Worm (Caenorhabditis elegans) whole organism, L3 larva: ENCODE measurements around the gene srg-33.
A peak's percentile ranks its signal among the peaks of the same experiment; 100 is the strongest.

Experiments used
- R02D3.7 ChIP-seq: fragments of 150-350 bp; optimal IDR thresholded peaks from 2 replicates; lab custom pipeline; 2014; ENCODE audit warnings: missing biosample characterization, missing genetic modification characterization
- ZK546.5 ChIP-seq: sonication (generic microtip); optimal IDR thresholded peaks from 2 replicates; lab custom pipeline; 2017; ENCODE audit warnings: missing biosample characterization, missing genetic modification characterization
- aly-2 ChIP-seq: fragments of 150-350 bp; optimal IDR thresholded peaks from 2 replicates; lab custom pipeline; 2014; ENCODE audit warnings: missing biosample characterization, missing genetic modification characterization
- ama-1 ChIP-seq: fragments of 150-350 bp; optimal IDR thresholded peaks from 2 replicates; lab custom pipeline; 2018
- ceh-16 ChIP-seq: sonication (generic microtip); optimal IDR thresholded peaks from 2 replicates; lab custom pipeline; 2017; ENCODE audit warnings: missing biosample characterization, missing genetic modification characterization
- ceh-28 ChIP-seq: fragments of 150-350 bp; optimal IDR thresholded peaks from 2 replicates; lab custom pipeline; 2014; ENCODE audit warnings: missing biosample characterization, missing genetic modification reagents, missing genetic modification characterization
- ceh-9 ChIP-seq: sonication (generic microtip); optimal IDR thresholded peaks from 2 replicates; lab custom pipeline; 2018; ENCODE audit warnings: missing biosample characterization, missing genetic modification characterization
- daf-12 ChIP-seq: fragments of 150-350 bp; optimal IDR thresholded peaks from 2 replicates; lab custom pipeline; 2014; ENCODE audit warnings: missing biosample characterization, missing genetic modification reagents, missing genetic modification characterization
- egl-27 ChIP-seq: sonication (generic microtip); optimal IDR thresholded peaks from 4 replicates; lab custom pipeline; 2017; ENCODE audit warnings: missing biosample characterization, missing genetic modification reagents, missing genetic modification characterization
- egl-5 ChIP-seq: fragments of 150-350 bp; optimal IDR thresholded peaks from 2 replicates; lab custom pipeline; 2017; ENCODE audit warnings: missing biosample characterization, missing genetic modification reagents, missing genetic modification characterization, inconsistent platforms
- elt-1 ChIP-seq: fragments of 150-350 bp; optimal IDR thresholded peaks from 2 replicates; lab custom pipeline; 2014; ENCODE audit warnings: missing biosample characterization, missing genetic modification characterization
- elt-2 ChIP-seq: sonication (generic microtip); optimal IDR thresholded peaks from 2 replicates; lab custom pipeline; 2016; ENCODE audit warnings: missing genetic modification reagents, mild to moderate bottlenecking, missing genetic modification characterization, missing compliant biosample characterization
- elt-3 ChIP-seq, 3 experiments: fragments of 150-350 bp in 1 of 3; sonication (generic microtip) in 2 of 3; optimal IDR thresholded peaks; 2 replicates in 2 of 3; 4 replicates in 1 of 3; lab custom pipeline; 2014 to 2017; ENCODE audit warnings: missing biosample characterization in 3 of 3, missing genetic modification characterization in 3 of 3
- eor-1 ChIP-seq, 2 experiments: fragments of 150-350 bp; optimal IDR thresholded peaks; 2 replicates each; lab custom pipeline; 2014 to 2018; ENCODE audit warnings: missing biosample characterization in 2 of 2, missing genetic modification characterization in 2 of 2
- fkh-10 ChIP-seq: sonication (generic microtip); optimal IDR thresholded peaks from 2 replicates; lab custom pipeline; 2017; ENCODE audit warnings: missing biosample characterization, missing genetic modification reagents, missing genetic modification characterization
- fkh-2 ChIP-seq: fragments of 150-350 bp; optimal IDR thresholded peaks from 2 replicates; lab custom pipeline; 2014; ENCODE audit warnings: missing biosample characterization, missing genetic modification reagents, missing genetic modification characterization
- fos-1 ChIP-seq: fragments of 150-350 bp; optimal IDR thresholded peaks from 2 replicates; lab custom pipeline; 2014; ENCODE audit warnings: missing biosample characterization, missing genetic modification characterization
- jun-1 ChIP-seq: fragments of 150-350 bp; optimal IDR thresholded peaks from 2 replicates; lab custom pipeline; 2014; ENCODE audit warnings: missing biosample characterization, missing genetic modification reagents, missing genetic modification characterization
- lin-39 ChIP-seq: fragments of 150-350 bp; optimal IDR thresholded peaks from 2 replicates; lab custom pipeline; 2018; ENCODE audit warnings: missing biosample characterization, missing genetic modification reagents, missing genetic modification characterization
- mdl-1 ChIP-seq: fragments of 150-350 bp; optimal IDR thresholded peaks from 2 replicates; lab custom pipeline; 2014; ENCODE audit warnings: missing biosample characterization, missing genetic modification characterization
- mml-1 ChIP-seq: fragments of 150-350 bp; sonication (generic microtip); optimal IDR thresholded peaks from 3 replicates; lab custom pipeline; 2014; ENCODE audit warnings: missing biosample characterization, missing genetic modification characterization
- nfya-1 ChIP-seq: sonication (generic microtip); optimal IDR thresholded peaks from 2 replicates; lab custom pipeline; 2017; ENCODE audit warnings: missing genetic modification characterization, mild to moderate bottlenecking, missing compliant biosample characterization, antibody characterized with exemption, moderate library complexity; ENCODE audit not compliant: insufficient read depth
- nhr-11 ChIP-seq: fragments of 150-350 bp; optimal IDR thresholded peaks from 2 replicates; lab custom pipeline; 2014; ENCODE audit warnings: missing biosample characterization, missing genetic modification characterization
- nhr-23 ChIP-seq: fragments of 150-350 bp; optimal IDR thresholded peaks from 2 replicates; lab custom pipeline; 2014; ENCODE audit warnings: missing biosample characterization, missing genetic modification reagents, missing genetic modification characterization
- nhr-237 ChIP-seq: fragments of 150-350 bp; optimal IDR thresholded peaks from 2 replicates; lab custom pipeline; 2014; ENCODE audit warnings: missing biosample characterization, missing genetic modification characterization
- nhr-25 ChIP-seq: sonication (generic microtip); optimal IDR thresholded peaks from 2 replicates; lab custom pipeline; 2017; ENCODE audit warnings: missing biosample characterization, missing genetic modification characterization
- nhr-28 ChIP-seq: fragments of 150-350 bp; optimal IDR thresholded peaks from 2 replicates; lab custom pipeline; 2014; ENCODE audit warnings: missing biosample characterization, missing genetic modification characterization
- nhr-43 ChIP-seq: sonication (generic microtip); optimal IDR thresholded peaks from 2 replicates; lab custom pipeline; 2016; ENCODE audit warnings: mild to moderate bottlenecking, missing genetic modification characterization, missing compliant biosample characterization; ENCODE audit not compliant: poor library complexity, severe bottlenecking
- nhr-76 ChIP-seq: fragments of 150-350 bp; sonication (generic microtip); optimal IDR thresholded peaks from 5 replicates; lab custom pipeline; 2014; ENCODE audit warnings: missing biosample characterization, missing genetic modification characterization
- nhr-77 ChIP-seq: fragments of 150-350 bp; optimal IDR thresholded peaks from 2 replicates; lab custom pipeline; 2014; ENCODE audit warnings: missing biosample characterization, missing genetic modification characterization
- pha-4 ChIP-seq: fragments of 150-350 bp; optimal IDR thresholded peaks from 2 replicates; lab custom pipeline; 2014; ENCODE audit warnings: missing biosample characterization, missing genetic modification reagents, missing genetic modification characterization
- pqm-1 ChIP-seq: fragments of 150-350 bp; optimal IDR thresholded peaks from 2 replicates; lab custom pipeline; 2017; ENCODE audit warnings: missing biosample characterization, missing genetic modification characterization, inconsistent platforms
- sea-2 ChIP-seq: fragments of 150-350 bp; sonication (generic microtip); optimal IDR thresholded peaks from 4 replicates; lab custom pipeline; 2014; ENCODE audit warnings: missing biosample characterization, missing genetic modification reagents, missing genetic modification characterization
- skn-1 ChIP-seq: fragments of 150-350 bp; optimal IDR thresholded peaks from 2 replicates; lab custom pipeline; 2014; ENCODE audit warnings: missing biosample characterization, missing genetic modification characterization
- snpc-4 ChIP-seq: fragments of 150-350 bp; optimal IDR thresholded peaks from 2 replicates; lab custom pipeline; 2014; ENCODE audit warnings: missing biosample characterization, missing genetic modification characterization
- tbx-2 ChIP-seq: sonication (generic microtip); optimal IDR thresholded peaks from 2 replicates; lab custom pipeline; 2016; ENCODE audit warnings: mild to moderate bottlenecking, missing genetic modification characterization, missing compliant biosample characterization
- unc-39 ChIP-seq: sonication (generic microtip); optimal IDR thresholded peaks from 4 replicates; lab custom pipeline; 2017; ENCODE audit warnings: missing biosample characterization, missing genetic modification characterization
- unc-62 ChIP-seq: fragments of 150-350 bp; sonication (generic microtip); optimal IDR thresholded peaks from 4 replicates; lab custom pipeline; 2014; ENCODE audit warnings: missing biosample characterization, missing genetic modification reagents, missing genetic modification characterization
- zag-1 ChIP-seq: fragments of 150-350 bp; optimal IDR thresholded peaks from 2 replicates; lab custom pipeline; 2014; ENCODE audit warnings: missing biosample characterization, missing genetic modification characterization
- ztf-4 ChIP-seq: fragments of 150-350 bp; optimal IDR thresholded peaks from 2 replicates; lab custom pipeline; 2014; ENCODE audit warnings: missing biosample characterization, missing genetic modification characterization

The srg-33 gene

DNA sequence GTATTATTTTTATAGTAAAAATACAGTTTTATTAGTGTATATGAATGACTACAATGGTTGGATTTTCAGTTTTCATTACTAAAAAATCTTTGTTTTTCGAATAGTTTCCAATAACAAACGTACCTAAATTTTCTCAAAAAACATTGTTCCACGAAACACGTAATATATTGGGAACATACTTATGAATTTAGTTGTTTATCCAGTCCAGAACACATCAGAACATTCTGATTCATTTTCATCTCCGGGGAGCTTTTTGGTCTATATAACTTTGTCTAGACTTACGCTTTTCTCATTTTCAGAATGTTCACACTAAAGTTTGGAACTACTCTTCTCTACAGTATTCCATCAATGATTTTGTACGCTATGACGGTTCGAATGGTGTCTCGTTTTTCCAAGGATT, at the start of gene srg-33:
srg-33 (plus strand) TSS at position 301 of the 400 bp plus-strand sequence.
- TF ChIP-seq mml-1 (tag; lab: Kevin White, UChicago) (no peak), nhr-43 (tag; lab: Kevin White, UChicago) (no peak), ZK546.5 (tag; lab: Kevin White, UChicago) (no peak), mdl-1 (tag; lab: Kevin White, UChicago) (no peak), pqm-1 (tag; lab: Kevin White, UChicago) (no peak), zag-1 (no peak), lin-39 (no peak)

DNA sequence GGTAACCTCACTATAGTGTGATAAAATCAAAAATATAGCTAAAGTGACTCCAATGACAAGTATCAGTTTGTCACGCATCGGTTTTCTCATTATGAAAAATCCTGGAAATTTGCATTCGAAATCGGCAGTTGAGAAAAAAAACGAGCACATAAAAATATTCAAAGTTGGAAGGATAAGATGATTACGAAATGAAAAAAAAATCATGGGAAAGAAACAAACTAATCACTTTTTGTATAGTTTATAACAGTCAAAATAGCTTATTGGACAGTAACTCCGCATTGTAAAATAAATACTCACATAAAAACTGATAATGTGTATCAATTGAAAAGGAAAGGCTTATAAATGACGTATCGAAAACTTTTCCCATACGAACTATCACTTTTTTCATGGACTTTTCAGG, 49.1 kb upstream of the srg-33 start, which contains the start of gene C16D9.4:
C16D9.4 (minus strand) TSS at position 101 of the 400 bp plus-strand sequence.
- TF ChIP-seq ceh-28 (tag; lab: Kevin White, UChicago) (no peak), unc-62 (GFP tag; lab: Kevin White, UChicago) (no peak), ZK546.5 (tag; lab: Kevin White, UChicago) (no peak), egl-5 (no peak), ama-1 (no peak), sea-2 (GFP tag; lab: Kevin White, UChicago) (no peak), ceh-9 (tag; lab: Kevin White, UChicago) (no peak), elt-3 (tag; optimal IDR thresholded peaks at IDR 0.05; lab: Kevin White, UChicago) (no peak), fkh-2 (no peak), nhr-25 (tag; lab: Kevin White, UChicago) (no peak), nhr-11 (no peak), tbx-2 (tag; lab: Kevin White, UChicago) (no peak), nhr-237 (tag; lab: Kevin White, UChicago) (no peak), mml-1 (tag; lab: Kevin White, UChicago) (no peak), nhr-43 (tag; lab: Kevin White, UChicago) (no peak)

DNA sequence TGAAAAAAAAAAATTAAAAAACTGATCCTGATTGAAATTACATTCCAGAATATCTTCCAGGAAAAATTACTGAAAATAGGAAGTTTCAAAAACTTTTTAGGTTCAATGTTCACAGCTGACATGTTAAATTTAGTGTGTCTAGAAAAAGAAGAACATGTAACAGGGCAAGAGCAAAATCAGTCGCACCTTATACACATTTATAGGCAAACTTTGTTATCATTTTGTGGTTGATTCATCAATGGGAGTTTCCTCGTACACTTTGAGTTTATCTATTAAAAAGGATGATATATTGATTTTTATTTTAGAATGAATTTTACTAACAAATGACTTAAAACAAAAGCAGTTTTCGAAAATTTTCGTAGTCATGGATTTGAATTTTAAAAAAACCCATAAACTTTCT, 48.7 kb upstream of the srg-33 start:
- TF ChIP-seq elt-2 (peak; percentile 63), pqm-1 (tag; lab: Kevin White, UChicago) (peak; percentile 38), ZK546.5 (tag; lab: Kevin White, UChicago) (no peak)

DNA sequence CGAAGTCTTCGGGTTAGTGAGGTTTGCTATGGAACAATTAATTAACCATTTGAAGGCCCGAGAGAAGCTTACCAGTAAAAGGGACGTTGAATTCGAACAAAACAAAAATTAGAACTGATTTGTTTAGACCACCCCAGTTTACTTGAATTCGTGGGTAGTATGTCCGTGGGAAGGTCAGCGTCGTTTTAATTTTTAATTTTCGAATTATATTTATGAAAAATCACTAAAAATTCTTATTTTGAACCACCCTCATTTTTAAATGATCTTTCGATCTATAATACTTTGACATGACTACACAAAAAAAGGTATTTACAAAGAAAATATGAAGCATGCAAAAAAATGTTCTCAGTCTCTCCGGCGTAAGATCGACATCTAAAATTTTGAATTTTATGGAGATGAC, 46.4 kb upstream of the srg-33 start, which contains the start of gene C16D9.5:
C16D9.5 (minus strand) TSS at position 101 of the 400 bp plus-strand sequence.
- TF ChIP-seq nhr-77 (no peak), nfya-1 (tag; lab: Kevin White, UChicago) (no peak), mdl-1 (tag; lab: Kevin White, UChicago) (no peak), egl-27 (tag; lab: Kevin White, UChicago) (no peak), ZK546.5 (tag; lab: Kevin White, UChicago) (no peak), jun-1 (tag; lab: Kevin White, UChicago) (no peak), nhr-28 (tag; lab: Kevin White, UChicago) (no peak), zag-1 (no peak), nhr-25 (tag; lab: Kevin White, UChicago) (no peak), ceh-9 (tag; lab: Kevin White, UChicago) (no peak), sea-2 (GFP tag; lab: Kevin White, UChicago) (no peak), fos-1 (tag; lab: Kevin White, UChicago) (no peak), elt-1 (no peak), unc-39 (no peak), pqm-1 (tag; lab: Kevin White, UChicago) (no peak), fkh-10 (GFP tag; lab: Kevin White, UChicago) (no peak), ceh-16 (no peak), aly-2 (tag; lab: Kevin White, UChicago) (no peak)

DNA sequence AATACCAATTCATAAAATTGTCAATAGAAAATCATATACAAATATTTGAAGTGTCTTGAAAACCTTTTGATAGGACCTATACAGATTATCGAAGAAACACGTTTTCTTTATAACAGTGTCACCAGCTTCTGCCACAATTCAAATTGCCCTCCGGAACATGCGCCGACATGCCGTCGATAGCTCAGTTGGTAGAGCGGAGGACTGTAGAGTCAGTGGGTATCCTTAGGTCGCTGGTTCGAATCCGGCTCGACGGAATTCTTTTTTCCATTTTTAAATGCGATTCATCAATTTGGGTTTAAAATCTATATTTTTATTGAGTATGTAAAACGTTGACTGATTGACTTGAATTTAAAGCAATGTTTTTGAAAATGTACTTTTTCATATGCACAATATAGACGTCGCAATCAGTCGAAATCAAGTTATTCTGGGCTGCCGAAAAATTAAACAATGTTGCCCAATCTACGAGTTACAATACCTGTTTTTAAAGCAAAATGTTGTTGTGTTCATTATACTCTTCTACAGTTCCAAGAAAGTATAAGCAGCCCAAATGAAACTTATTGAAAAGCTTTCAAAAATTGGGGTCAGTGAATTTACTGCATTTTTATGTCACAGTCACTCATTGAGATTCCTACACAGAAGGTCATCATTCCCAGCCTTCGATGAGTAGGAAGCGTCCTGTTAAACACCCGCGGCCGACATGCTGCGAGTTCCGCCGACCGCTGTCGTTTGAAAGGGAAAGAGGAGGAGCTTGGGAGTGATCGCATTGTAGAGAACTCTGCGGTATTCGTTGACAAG, 44.4 kb upstream of the srg-33 start:
- TF ChIP-seq nhr-23 (tag; lab: Kevin White, UChicago) (peak; percentile 85), elt-3 (tag; optimal IDR thresholded peaks at IDR 0.05; lab: Kevin White, UChicago) (peak in 1 of 3 experiments; percentile 68), fkh-2 (no peak), daf-12 (tag; lab: Kevin White, UChicago) (no peak), pqm-1 (tag; lab: Kevin White, UChicago) (peak; percentile 82), tbx-2 (tag; lab: Kevin White, UChicago) (peak; percentile 14), ztf-4 (tag; lab: Kevin White, UChicago) (peak; percentile 20), R02D3.7 (tag; lab: Kevin White, UChicago) (peak; percentile 57), snpc-4 (tag; lab: Kevin White, UChicago) (peak; percentile 99), nhr-28 (tag; lab: Kevin White, UChicago) (no peak), egl-27 (tag; lab: Kevin White, UChicago) (peak; percentile 11), nhr-77 (peak; percentile 78), sea-2 (GFP tag; lab: Kevin White, UChicago) (no peak), eor-1 (tag; optimal IDR thresholded peaks at IDR 0.05; lab: Kevin White, UChicago) (no peak), nhr-76 (tag; lab: Kevin White, UChicago) (no peak), nhr-43 (tag; lab: Kevin White, UChicago) (peak; percentile 88), nhr-237 (tag; lab: Kevin White, UChicago) (no peak), skn-1 (no peak), elt-2 (peak; percentile 66), pha-4 (tag; lab: Kevin White, UChicago) (peak; percentile 20), ceh-16 (no peak), fos-1 (tag; lab: Kevin White, UChicago) (peak; percentile 48), ZK546.5 (tag; lab: Kevin White, UChicago) (no peak), mdl-1 (tag; lab: Kevin White, UChicago) (no peak), elt-1 (no peak), nfya-1 (tag; lab: Kevin White, UChicago) (peak; percentile 69)
